Worm (Caenorhabditis elegans): ENCODE measurements around the gene ZK896.4.

ZK896.4 gene

DNA sequence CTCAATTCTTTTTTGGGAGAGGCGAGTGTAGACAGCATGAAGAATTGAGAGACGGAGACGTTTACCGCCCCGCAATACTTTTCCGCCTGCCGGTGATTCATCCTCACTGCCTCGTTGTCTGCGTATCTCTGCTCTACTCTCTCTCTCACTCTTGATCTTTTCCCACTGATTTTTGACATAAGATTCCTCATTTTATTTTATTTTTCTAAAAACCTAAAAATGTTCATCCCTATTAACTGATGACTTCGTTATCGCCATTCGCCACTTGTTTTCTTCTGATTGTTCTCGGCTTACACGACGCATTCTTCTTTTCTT is 48.7 kb downstream of the ZK896.4 start:
- TF ChIP-seq skn-1 (tag; optimal IDR thresholded peaks at IDR 0.05) (no peak), nfya-1 (tag; optimal IDR thresholded peaks at IDR 0.05; ENCODE audit: insufficient read depth) (peak; percentile 33), nhr-23 (tag; optimal IDR thresholded peaks at IDR 0.05) (peak; percentile 35), hmg-11 (tag; optimal IDR thresholded peaks at IDR 0.05) (no peak), pha-4 (tag; optimal IDR thresholded peaks at IDR 0.05) (peak; percentile 39), jun-1 (tag; optimal IDR thresholded peaks at IDR 0.05) (no peak), nhr-28 (tag; optimal IDR thresholded peaks at IDR 0.05) (no peak), ZK546.5 (tag; optimal IDR thresholded peaks at IDR 0.05) (no peak)

DNA sequence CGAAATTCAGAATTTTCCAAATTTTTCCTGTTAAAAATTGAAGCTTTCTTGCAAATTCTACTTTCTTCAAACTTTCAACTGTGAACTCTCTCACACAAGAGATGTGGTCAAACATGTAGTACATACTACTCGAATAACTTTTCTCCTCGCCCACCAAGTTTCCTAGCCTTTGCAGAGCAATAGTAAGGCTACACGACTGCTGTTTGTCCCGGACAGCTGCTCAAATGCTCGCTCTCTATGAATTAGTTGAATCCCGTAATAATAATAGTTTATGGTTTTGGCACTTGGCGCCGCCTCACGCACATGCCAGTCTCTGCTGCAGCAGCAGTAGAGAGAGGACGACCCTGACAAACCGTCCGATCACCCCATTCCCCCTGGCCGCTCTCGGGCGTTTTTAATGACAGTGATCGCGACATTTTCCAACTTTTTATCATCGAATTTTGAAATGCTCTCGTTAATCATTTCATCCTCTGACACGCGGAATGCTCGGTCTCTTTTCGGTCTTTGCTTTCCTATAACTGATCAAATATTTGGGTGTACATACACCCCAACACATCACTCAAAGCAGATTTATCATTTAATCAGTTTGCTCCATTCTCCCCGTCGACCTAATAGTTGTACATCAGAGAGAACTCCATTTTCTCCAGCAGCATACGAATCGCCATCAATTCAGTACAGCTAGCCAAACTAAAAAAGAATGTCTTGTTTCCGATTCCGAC is 49.2 kb downstream of the ZK896.4 start:
- TF ChIP-seq fkh-2 (tag; optimal IDR thresholded peaks at IDR 0.05) (no peak), nhr-237 (tag; optimal IDR thresholded peaks at IDR 0.05) (no peak), unc-62 (GFP tag; optimal IDR thresholded peaks at IDR 0.05) (no peak), lsy-12 (tag; optimal IDR thresholded peaks at IDR 0.05) (no peak), elt-3 (tag; optimal IDR thresholded peaks at IDR 0.05) (no peak), nhr-28 (tag; optimal IDR thresholded peaks at IDR 0.05) (no peak), nhr-76 (tag; optimal IDR thresholded peaks at IDR 0.05) (no peak), pha-4 (tag; optimal IDR thresholded peaks at IDR 0.05) (no peak), ceh-82 (tag; optimal IDR thresholded peaks at IDR 0.05) (no peak), ztf-4 (tag; optimal IDR thresholded peaks at IDR 0.05) (no peak), R02D3.7 (tag; optimal IDR thresholded peaks at IDR 0.05) (no peak), elt-2 (tag; optimal IDR thresholded peaks at IDR 0.05) (peak; percentile 80), pqm-1 (tag; optimal IDR thresholded peaks at IDR 0.05) (peak; percentile 47), eor-1 (tag; optimal IDR thresholded peaks at IDR 0.05) (no peak), hmg-11 (tag; optimal IDR thresholded peaks at IDR 0.05) (peak; percentile 30), ceh-9 (tag; optimal IDR thresholded peaks at IDR 0.05) (no peak), nhr-12 (tag; optimal IDR thresholded peaks at IDR 0.05) (no peak), jun-1 (tag; optimal IDR thresholded peaks at IDR 0.05) (peak; percentile 25)

DNA sequence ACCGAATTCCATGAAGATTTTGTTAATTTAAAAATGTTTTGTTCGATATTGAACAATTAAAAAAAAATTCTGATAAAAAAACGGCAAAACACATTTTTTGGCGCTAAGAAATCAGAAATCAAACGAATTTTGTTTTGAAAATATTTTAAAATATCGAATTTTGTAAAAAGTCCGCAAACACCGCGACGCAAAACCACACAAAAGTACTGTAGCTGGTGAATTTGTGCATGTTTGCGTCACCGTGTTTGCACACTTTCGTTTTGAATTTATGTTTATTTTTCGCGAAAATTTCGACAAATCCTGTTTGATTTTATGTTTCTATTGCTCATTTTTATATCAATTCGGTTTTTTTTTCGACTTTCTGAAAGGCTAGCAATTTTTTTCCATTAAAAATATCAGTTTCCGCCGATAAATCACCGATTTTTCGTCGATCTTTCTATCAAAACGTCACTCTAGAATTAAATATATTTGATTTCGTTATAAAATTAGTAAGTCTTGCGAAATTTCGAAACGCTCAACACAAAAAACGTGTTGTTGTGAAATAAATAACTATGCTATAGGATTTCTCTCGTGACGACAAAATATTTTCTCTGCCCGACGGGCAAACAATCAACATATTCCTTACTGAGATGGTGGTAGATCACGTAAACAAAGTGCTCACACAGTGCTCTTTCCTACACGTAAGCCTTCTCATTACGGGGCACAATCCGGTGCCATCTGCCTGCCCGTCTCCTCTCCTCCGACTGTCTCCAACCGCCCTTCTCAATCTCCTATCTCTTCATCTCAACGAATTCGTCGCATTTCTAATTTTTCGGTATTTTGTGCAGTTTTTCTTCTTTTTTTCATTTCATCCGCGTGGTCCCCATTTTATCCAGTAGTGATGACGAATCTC is 51.2 kb downstream of the ZK896.4 start:
- TF ChIP-seq elt-3 (tag; optimal IDR thresholded peaks at IDR 0.05) (no peak), elt-2 (tag; optimal IDR thresholded peaks at IDR 0.05) (no peak), zag-1 (tag; optimal IDR thresholded peaks at IDR 0.05) (no peak), lin-39 (tag; optimal IDR thresholded peaks at IDR 0.05) (peak; percentile 32), hmg-11 (tag; optimal IDR thresholded peaks at IDR 0.05) (peak; percentile 0), unc-62 (GFP tag; optimal IDR thresholded peaks at IDR 0.05) (no peak), nhr-12 (tag; optimal IDR thresholded peaks at IDR 0.05) (no peak), snpc-4 (tag; optimal IDR thresholded peaks at IDR 0.05) (no peak), pha-4 (tag; optimal IDR thresholded peaks at IDR 0.05) (peak; percentile 9), nhr-77 (tag; optimal IDR thresholded peaks at IDR 0.05) (no peak), tbx-2 (tag; optimal IDR thresholded peaks at IDR 0.05) (no peak), nhr-43 (tag; optimal IDR thresholded peaks at IDR 0.05; ENCODE audit: poor library complexity, severe bottlenecking) (no peak), R02D3.7 (tag; optimal IDR thresholded peaks at IDR 0.05) (no peak), unc-39 (tag; optimal IDR thresholded peaks at IDR 0.05) (no peak)

DNA sequence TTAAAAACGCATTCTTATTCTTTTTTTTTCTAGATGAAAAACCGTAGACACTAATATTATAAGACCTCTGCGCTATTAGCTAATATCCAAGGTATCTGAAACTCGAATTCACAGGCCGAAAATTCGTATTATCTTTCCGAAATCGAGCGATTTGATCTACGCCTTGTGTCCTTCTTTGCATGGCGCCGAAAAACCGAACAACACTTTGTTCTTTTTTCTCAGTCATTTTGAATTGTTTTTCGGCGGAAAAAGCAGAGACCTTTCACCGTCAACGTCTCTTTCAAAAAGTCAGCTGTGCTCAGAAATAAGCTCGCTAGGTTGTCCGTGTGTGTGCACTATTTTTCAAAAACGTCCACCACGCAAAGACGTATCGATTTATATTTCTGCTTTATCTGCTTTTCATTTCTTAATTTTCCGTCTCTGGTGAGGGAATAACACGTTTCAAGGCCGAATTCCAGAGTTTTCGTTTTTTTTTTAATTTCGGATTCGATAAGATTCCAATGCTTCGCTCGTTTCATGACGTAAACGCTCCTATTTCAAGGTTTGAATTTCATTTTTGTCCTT is 52.2 kb downstream of the ZK896.4 start:
- TF ChIP-seq nhr-237 (tag; optimal IDR thresholded peaks at IDR 0.05) (no peak), hmg-11 (tag; optimal IDR thresholded peaks at IDR 0.05) (peak; percentile 26), jun-1 (tag; optimal IDR thresholded peaks at IDR 0.05) (no peak)

Data from whole organism, L3 larva.